Worm (Caenorhabditis elegans) whole organism, dauer: ENCODE data around the gene cgr-1.

Source experiments
- unc-62 ChIP-seq: sonication (generic microtip); optimal IDR thresholded peaks from 2 replicates; lab custom pipeline; 2017; ENCODE audit warnings: missing biosample characterization, missing genetic modification reagents, missing genetic modification characterization

The cgr-1 gene

DNA sequence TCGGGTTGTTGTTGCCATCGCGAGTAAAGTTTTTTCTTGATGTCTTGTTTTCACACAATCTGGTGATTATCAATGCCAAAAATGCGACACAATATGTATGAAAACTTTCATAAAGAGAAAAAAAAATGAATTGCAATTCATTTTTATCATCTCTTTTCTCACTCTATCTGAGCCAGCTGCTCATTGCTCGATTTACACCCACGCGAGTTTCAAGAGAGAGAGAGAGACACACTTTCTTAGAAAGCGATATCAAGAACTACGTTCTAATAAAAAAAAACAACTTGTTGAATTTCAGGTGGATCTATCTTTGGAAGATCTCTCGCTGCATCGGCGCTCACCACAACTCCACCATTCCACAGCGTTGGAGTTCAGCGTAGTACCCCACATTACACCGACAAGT, 2.4 kb upstream of the cgr-1 start:
- TF ChIP-seq unc-62 (GFP tag; lab: Kevin White, UChicago): no peak

DNA sequence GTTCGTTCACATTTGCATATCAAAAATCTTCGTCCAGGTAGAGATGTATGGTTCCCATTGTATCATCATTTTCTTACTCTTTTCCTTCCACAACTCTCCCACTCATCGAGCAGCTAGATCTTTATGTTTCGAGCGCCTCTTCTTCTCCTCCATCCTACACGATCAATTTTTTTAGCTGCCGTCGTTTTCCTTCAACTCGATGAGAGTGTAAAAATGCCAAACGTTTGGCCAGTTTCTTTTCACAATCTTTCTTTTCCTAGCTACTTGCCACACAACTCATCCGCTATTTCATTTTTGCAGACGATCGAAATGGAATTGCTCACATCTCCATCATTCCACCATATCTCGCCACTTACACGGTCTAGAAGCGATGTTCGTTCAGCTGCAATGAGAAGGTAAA, 1.3 kb upstream of the cgr-1 start, which contains the start of gene C18B2.3:
C18B2.3 (plus strand) TSS at position 301 of the 400 bp plus-strand sequence.
- no peak for TF ChIP-seq unc-62 (GFP tag; lab: Kevin White, UChicago)

DNA sequence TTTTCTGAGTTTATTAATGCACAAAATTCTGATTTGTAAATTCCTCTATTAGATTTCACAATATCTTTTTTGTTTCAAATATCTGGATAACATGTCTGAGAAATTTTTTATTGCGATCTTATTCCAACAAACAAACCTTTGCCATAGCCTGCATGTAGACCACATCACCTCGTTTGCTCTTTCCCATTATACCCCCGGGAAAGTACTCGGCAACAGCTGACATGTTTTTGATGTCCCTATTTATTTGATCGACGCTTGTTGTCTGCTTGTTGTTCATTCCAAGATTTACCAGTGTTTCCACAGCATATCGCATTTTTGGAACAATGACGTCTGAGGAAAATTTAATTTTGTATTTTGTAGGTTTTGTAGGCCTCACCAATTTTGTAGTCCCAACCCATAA, 397 bp downstream of the cgr-1 start:
- TF ChIP-seq unc-62 (GFP tag; lab: Kevin White, UChicago): no peak

DNA sequence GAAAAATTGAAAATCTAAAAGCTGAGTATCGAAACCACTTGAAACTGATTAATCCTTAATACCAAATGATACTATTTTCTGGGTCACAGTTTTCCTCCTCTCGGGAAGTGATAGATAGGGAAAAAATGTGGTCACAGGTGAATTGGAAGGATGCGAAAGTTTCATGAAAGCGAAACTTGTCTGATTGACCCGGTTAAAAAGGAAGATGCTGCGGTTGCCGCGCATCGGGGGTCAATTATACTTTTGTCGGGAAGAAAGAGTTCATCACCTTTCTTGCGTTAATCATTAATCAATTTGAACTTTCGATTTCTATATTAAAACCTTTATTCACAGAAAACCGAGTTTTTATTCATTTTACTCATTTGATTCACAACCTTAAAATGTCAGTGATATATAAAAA, 3.3 kb downstream of the cgr-1 start:
- no peak for TF ChIP-seq unc-62 (GFP tag; lab: Kevin White, UChicago)

DNA sequence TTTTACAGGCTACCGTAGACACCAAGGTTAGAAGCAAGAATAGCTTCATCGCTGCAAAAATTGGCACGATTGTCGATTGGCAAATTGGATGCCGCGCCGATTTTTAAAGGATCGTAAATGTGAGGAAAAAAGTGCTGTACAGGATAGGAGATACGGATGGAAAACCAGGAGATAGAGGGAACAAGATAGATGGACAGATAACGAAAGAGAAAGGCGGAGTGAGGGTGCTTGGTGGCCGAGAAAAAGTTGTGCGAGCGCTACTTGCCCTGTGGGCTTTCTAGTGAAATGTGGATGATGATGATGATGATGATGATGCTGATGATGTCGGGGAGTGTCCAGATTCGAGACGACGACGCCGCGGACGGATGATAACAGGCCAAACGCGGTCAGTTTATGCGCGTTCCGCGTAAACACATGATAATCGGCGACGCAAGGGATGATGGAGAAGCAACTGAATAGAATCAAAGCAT, 3.9 kb downstream of the cgr-1 start, which contains the start of gene T27A10.6:
T27A10.6 (minus strand) TSS at position 51 of the 470 bp plus-strand sequence.
- no peak for TF ChIP-seq unc-62 (GFP tag; lab: Kevin White, UChicago)

DNA sequence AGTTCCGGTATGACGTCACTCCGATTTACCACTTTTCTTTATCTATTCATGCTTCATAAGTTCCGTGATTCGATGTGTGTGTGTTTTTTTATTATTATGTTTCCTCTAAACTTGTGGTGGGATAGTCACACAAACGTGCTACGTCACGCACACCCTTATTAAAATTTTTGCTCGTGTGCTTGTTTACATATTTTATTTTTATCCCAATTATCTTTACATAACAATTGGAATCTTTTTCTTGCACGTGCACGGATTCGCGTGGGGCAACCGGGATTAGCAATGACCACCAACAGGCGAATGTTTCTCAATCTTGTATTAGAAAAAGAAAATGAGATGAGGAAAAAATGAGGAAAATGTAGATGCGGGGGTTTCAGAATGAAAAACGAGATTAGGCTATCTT, 9.7 kb downstream of the cgr-1 start:
- TF ChIP-seq unc-62 (GFP tag; lab: Kevin White, UChicago): no peak

DNA sequence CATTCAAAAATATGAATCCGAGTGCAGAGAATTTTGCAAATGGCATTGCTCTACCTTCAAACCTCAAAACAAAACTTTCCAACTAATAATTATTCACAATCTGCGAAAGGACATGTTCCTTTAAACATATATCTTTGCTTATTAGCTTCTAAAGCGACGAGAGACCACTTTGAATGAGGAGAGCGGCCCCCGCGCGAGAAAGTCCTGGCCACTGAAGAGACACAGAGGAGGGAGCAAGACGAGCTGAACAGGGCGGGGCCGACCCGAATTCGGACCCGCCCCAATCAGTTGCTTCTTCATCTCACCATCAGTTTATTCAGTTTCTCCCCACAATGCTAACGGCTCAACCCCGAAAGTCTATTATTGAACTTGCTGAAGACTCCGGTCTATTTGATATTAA, 14.6 kb downstream of the cgr-1 start, which contains the start of gene T27A10.2:
T27A10.2 (plus strand) TSS at position 333 of the 400 bp plus-strand sequence.
- TF ChIP-seq unc-62 (GFP tag; lab: Kevin White, UChicago): no peak

DNA sequence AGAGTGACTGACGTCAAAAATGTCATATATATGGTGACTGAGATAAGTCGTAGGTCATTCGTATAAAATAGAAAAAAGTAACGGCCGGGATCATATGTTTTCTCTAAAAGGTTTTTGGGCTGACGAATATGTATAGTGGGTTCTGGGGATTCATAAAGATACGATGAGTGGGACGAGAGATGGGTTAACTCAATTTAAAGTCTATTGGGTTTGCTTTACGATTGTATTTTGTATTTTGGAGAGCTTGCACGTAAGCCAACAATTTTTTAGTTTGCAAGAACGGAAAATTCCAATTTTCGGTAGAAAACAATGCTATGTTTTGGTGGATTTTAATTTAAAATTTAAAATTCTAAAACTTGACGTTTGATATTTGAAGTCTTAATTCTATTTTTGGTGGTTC, 15.8 kb downstream of the cgr-1 start:
- no peak for TF ChIP-seq unc-62 (GFP tag; lab: Kevin White, UChicago)

DNA sequence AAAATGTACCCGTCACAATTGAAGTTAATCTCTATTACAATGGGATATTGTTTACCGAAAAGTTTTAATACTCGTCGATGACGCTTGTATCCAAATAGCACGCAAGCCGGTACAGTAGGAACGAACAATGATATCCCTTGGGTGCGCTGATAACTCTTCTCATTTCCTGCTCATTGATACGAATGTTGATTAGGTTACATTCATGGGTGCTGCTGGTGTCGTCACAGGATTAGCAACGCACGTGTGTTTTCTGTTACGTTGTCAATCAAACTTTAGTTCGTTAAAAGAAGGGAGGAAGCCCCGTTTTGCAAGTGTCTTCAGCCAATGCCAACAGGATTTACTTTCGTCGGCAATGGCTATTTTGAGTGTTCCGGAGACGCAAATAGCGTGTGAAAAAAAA, 16.8 kb downstream of the cgr-1 start:
- TF ChIP-seq unc-62 (GFP tag; lab: Kevin White, UChicago): no peak

DNA sequence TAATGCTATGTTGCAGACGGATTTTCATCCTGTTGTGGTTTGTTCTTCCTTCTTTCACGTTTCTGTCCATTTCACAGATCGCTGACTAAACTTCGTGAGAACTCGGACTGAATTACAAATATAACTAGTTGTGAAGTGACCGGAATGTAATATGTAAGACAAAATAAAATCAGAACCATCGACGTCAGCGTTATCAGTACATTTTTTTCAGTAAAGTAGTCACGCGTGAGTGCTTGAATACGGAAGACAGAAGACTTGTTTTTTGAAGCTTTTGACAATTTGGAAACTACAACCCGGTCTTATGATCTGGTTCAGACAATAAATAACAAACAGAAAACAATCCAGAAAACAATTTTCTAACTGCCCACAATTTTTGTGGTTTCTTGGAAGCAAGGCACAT, 18.4 kb downstream of the cgr-1 start:
- no peak for TF ChIP-seq unc-62 (GFP tag; lab: Kevin White, UChicago)

DNA sequence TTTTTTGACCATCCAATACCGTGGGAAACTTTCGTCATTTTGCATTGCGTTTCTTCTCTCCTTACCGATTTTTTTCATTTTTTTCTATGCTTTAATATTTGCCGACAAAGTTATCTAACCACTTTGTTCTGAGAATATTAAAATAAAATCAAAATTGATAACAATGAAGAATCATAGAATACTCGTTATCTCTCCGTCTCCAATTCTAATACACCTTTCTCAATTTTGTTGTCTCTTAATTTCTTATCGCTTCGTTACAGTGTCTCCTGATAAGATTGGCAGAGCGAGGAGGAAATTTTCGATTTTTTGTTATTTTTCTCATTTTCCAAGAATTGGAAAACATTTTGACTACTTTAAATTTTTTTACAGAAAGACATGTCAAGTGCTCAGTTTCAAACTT, 24.0 kb downstream of the cgr-1 start, which contains the start of gene ckc-1:
ckc-1 (plus strand) TSS at position 368 of the 400 bp plus-strand sequence.
- TF ChIP-seq unc-62 (GFP tag; lab: Kevin White, UChicago): no peak

DNA sequence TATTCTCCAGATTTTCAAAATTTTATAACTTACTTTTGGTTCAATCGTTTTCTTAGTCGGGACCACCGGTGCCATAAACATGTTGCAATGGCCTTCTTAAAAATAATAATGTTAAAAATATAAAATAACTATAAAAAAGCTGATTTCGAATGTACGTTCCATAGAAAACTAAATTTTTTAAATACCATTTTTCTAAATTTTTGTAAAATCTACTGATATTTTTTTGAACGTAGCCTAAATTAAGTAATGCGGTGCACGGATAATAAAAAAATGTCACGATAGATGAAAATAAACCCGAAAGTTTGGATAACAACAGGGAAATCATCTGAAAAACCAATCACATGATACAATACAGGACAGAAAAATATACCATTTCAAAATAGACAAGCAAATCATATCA, 26.8 kb downstream of the cgr-1 start, which contains the start of gene T27A10.5:
T27A10.5 (minus strand) TSS at position 101 of the 400 bp plus-strand sequence.
- no peak for TF ChIP-seq unc-62 (GFP tag; lab: Kevin White, UChicago)

DNA sequence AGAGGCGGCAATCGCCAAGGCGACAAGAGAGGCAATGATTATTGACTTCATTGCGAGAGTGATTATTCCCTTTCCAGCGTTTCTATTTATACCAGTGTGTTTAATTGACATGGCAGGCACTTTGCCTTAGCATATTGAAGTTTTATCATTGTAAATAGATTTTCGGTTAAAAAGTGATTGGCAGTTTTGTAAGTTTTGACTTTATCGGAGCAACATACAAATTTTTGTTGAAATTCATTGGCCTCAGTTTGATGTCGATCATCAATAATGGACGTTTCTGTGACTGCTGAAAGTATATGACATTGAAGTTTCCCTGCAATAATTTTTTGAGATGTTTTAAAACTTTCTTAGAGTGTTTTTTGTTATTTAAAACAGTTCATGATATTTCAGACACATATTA, 27.8 kb downstream of the cgr-1 start, which contains the start of gene vit-3:
vit-3 (minus strand) TSS at position 60 of the 400 bp plus-strand sequence.
- no peak for TF ChIP-seq unc-62 (GFP tag; lab: Kevin White, UChicago)

DNA sequence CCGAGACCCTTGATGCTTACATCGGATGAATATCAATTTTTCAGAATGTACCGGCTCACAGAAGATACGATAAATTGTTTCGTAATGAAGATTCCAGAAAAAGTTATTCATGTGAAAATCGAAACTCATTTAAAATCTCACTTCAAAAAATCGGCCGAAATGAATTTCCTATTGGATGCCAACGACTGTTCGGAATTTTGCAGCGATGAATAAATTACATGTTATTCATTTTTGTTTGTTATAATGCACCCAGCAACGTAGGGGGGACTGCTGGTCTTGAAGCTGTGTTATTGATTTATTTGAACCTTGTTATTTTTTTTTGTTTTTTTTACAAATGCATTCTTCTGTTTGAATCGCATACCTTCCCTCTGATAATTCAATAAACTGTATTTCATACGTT, 33.4 kb downstream of the cgr-1 start:
- TF ChIP-seq unc-62 (GFP tag; lab: Kevin White, UChicago): no peak

DNA sequence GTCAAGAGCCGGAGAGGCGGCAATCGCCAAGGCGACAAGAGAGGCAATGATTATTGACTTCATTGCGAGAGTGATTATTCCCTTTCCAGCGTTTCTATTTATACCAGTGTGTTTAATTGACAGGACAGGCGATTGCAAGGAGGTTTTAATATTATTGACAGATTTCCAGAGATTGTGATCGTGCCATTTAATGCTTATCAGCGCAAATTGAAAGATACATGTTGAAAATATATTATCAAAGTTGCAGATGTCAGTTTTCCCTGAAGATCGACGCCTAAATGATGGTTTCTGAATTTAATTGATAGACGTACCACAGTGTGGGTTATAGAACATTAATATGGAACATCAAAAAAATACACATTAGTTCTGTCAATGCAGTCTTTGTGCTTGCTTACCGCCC, 36.4 kb downstream of the cgr-1 start, which contains the start of gene vit-4:
vit-4 (minus strand) TSS at position 63 of the 400 bp plus-strand sequence.
- no peak for TF ChIP-seq unc-62 (GFP tag; lab: Kevin White, UChicago)

DNA sequence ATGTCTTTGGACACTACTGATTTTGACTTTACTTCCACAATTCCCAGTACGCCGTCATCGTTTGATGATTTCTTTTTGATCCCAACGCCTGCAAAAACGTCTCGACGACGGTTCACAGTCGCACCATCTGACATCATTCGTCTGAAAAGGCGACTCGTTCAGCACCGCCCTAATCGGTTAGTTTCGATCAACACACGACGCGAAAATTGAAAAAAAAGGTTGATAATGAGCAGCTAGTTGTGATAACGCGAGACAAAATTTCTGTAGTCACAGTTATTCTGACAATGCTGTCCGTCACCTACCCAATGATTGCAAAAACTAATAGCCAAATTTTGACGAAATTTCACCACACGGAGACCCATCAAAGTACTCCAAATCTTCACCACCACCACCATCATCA, 44.3 kb downstream of the cgr-1 start:
- no peak for TF ChIP-seq unc-62 (GFP tag; lab: Kevin White, UChicago)

DNA sequence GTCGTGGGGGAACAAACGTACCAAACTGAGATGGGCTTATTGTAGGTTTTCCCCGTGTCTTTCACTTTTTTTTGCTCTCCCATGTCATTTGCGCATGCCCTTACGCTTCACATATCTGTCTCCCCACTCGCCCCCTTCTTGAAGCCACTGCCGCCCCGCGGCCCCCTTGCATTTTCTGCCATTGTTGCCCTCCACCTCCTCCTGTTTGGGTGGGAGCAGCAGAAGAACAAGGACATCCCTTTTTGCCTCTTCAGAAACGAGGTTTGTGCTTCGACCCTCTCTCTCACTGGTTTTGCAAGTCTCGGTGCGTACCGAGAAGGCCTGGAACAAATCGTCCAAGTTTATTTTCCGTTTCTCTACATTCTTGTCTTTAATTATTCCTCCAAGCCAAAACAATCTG, 46.1 kb downstream of the cgr-1 start:
- no peak for TF ChIP-seq unc-62 (GFP tag; lab: Kevin White, UChicago)
